Fruit fly (Drosophila melanogaster): ENCODE data around the gene CG46525.

The CG46525 gene

DNA sequence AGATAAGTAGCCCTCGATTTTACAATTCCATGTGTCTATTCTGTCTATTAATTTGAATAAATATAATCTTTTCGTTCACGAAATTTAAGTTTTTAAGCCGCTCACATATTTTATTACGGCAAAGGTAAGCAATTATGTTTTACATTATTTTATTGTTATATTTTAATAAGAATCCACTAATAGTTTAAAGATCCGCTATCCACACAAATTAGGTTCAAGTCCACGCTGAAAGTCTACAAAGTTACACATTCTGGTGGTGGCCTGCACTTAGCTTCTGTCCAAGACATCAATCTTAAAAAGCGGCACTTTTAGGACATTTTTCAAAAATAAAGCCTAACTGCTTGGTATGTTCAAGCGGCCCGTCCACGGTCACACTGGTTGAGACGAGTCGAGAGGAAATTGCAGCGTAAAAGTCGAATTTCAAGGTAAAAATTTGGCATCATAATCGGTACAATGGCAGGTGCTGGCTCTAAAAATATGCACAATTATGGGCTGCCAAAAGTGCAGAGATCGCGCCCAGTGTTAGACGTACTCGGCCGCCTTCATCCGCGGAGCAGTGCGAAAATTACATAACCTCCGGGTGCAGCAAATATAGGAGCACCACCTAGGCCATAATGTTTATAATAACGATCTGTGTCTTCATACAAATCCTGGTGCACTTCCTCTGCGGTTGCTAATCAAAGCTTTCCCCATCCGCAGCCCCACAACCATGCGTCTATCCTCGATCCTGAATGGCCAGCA lies at the start of gene CG46525, which contains the start of gene UQCR-Q:
Gene CG46525, plus strand, starts transcription at position 510 of the 741 bp plus-strand sequence.
Gene UQCR-Q, plus strand, starts transcription at position 51 of the 741 bp plus-strand sequence.
- TF ChIP-seq Dif (GFP tag; optimal IDR thresholded peaks at IDR 0.05; ENCODE audit: partially characterized antibody) (peak; percentile 4), Rel (GFP tag; optimal IDR thresholded peaks at IDR 0.05) (no peak), Rel (tag; optimal IDR thresholded peaks at IDR 0.05) (peak; percentile 27), OdsH (GFP tag; optimal IDR thresholded peaks at IDR 0.05) (no peak), Myc (optimal IDR thresholded peaks at IDR 0.05) (peak; percentile 50), brk (GFP tag; optimal IDR thresholded peaks at IDR 0.05) (peak; percentile 13), h (GFP tag; optimal IDR thresholded peaks at IDR 0.05) (peak; percentile 12), usp (GFP tag; optimal IDR thresholded peaks at IDR 0.05) (no peak)

DNA sequence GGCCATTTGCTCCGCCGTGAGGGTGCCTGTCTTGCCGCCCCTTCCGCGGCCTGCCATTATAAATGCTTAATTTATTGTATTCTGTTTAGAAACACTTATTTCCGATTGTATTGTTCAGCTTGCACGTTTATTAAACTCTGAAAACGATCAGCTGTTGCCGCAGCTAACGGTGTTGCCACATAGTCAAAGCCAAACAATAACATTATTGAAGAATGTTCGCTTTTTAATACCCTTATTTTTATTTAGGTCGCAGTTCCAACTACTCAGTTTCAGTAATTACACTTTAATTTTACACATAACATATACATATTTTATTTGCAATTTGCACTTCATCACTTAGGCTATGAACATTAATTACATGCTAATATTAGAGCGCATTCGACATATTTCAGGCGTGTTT lies 48.0 kb upstream of the CG46525 start, which contains the start of gene Polr3G:
Gene Polr3G, minus strand, starts transcription at position 118 of the 400 bp plus-strand sequence.
- TF ChIP-seq h (GFP tag; optimal IDR thresholded peaks at IDR 0.05), result peak; percentile 22
- TF ChIP-seq CG32264 (GFP tag; optimal IDR thresholded peaks at IDR 0.05), result no peak
- TF ChIP-seq Vsx2 (GFP tag; optimal IDR thresholded peaks at IDR 0.05; ENCODE audit: partially characterized antibody), result no peak
- TF ChIP-seq brk (GFP tag; optimal IDR thresholded peaks at IDR 0.05), result peak; percentile 54
- TF ChIP-seq woc (GFP tag; optimal IDR thresholded peaks at IDR 0.05), result peak; percentile 68
- peak in 1 of 2 experiments; percentile 26 for TF ChIP-seq foxo (GFP tag; optimal IDR thresholded peaks at IDR 0.05)
- TF ChIP-seq Hnf4 (GFP tag; optimal IDR thresholded peaks at IDR 0.05), result peak; percentile 27
- peak; percentile 41 for TF ChIP-seq sv (GFP tag; optimal IDR thresholded peaks at IDR 0.05)
- TF ChIP-seq ey (GFP tag; optimal IDR thresholded peaks at IDR 0.05), result peak; percentile 8
- no peak for TF ChIP-seq fru (GFP tag; optimal IDR thresholded peaks at IDR 0.05)

DNA sequence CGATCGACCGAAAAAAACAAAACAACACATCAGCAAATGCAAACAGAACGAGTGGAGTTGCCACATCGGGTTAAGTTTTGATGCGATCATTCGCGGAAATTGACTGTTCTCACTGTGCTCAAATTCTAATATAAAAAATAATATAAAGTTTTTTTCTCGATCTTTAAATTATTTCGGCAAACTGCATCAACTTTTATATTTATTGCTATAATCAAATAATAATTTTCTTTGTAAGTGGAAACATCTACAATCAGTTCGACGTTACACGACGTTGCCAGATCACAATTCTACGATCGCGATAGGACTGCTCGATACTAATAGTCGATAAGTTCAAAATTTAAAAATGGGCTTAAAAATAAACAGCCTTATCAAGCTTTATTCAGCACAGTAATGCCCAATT lies 46.2 kb upstream of the CG46525 start, which contains the start of gene Gorab:
Gene Gorab, minus strand, starts transcription at position 58 of the 400 bp plus-strand sequence.
- TF ChIP-seq h (GFP tag; optimal IDR thresholded peaks at IDR 0.05) (peak; percentile 92), lola (GFP tag; optimal IDR thresholded peaks at IDR 0.05) (no peak), dsf (GFP tag; optimal IDR thresholded peaks at IDR 0.05; ENCODE audit: borderline replicate concordance) (peak; percentile 70), GATAd (GFP tag; optimal IDR thresholded peaks at IDR 0.05) (peak; percentile 67), CG9705 (GFP tag; optimal IDR thresholded peaks at IDR 0.05) (peak; percentile 67), Sp1 (GFP tag; optimal IDR thresholded peaks at IDR 0.05) (peak; percentile 72), Dfd (GFP tag; optimal IDR thresholded peaks at IDR 0.05) (no peak), dmrt93B (GFP tag; optimal IDR thresholded peaks at IDR 0.05) (peak; percentile 87), tai (GFP tag; optimal IDR thresholded peaks at IDR 0.05) (no peak), Hr78 (GFP tag; optimal IDR thresholded peaks at IDR 0.05) (no peak), psq (GFP tag; optimal IDR thresholded peaks at IDR 0.05) (peak; percentile 78), sv (GFP tag; optimal IDR thresholded peaks at IDR 0.05) (peak; percentile 87), OdsH (GFP tag; optimal IDR thresholded peaks at IDR 0.05) (peak; percentile 84), Vsx2 (GFP tag; optimal IDR thresholded peaks at IDR 0.05; ENCODE audit: partially characterized antibody) (no peak), br (GFP tag; optimal IDR thresholded peaks at IDR 0.05) (peak; percentile 74), dl (GFP tag; optimal IDR thresholded peaks at IDR 0.05; ENCODE audit: insufficient read depth in 1 of 2, partially characterized antibody in 2 of 2) (no peak), pan (optimal IDR thresholded peaks at IDR 0.05) (no peak), foxo (GFP tag; optimal IDR thresholded peaks at IDR 0.05) (peak in 1 of 2 experiments; percentile 87), fru (GFP tag; optimal IDR thresholded peaks at IDR 0.05) (peak; percentile 80), Rel (GFP tag; optimal IDR thresholded peaks at IDR 0.05) (no peak), Rel (tag; optimal IDR thresholded peaks at IDR 0.05) (peak; percentile 59), HLH106 (tag; optimal IDR thresholded peaks at IDR 0.05) (peak; percentile 92), ey (GFP tag; optimal IDR thresholded peaks at IDR 0.05) (peak; percentile 87), Mio (GFP tag; optimal IDR thresholded peaks at IDR 0.05) (peak; percentile 2), Abd-B (GFP tag; optimal IDR thresholded peaks at IDR 0.05) (no peak), Dif (GFP tag; optimal IDR thresholded peaks at IDR 0.05; ENCODE audit: partially characterized antibody) (no peak), Hnf4 (GFP tag; optimal IDR thresholded peaks at IDR 0.05) (peak; percentile 88), rgr (GFP tag; optimal IDR thresholded peaks at IDR 0.05) (peak; percentile 89), woc (GFP tag; optimal IDR thresholded peaks at IDR 0.05) (peak; percentile 70), brk (GFP tag; optimal IDR thresholded peaks at IDR 0.05) (peak; percentile 74), CG32264 (GFP tag; optimal IDR thresholded peaks at IDR 0.05) (peak; percentile 75), N (GFP tag; optimal IDR thresholded peaks at IDR 0.05) (no peak), Hr83 (GFP tag; optimal IDR thresholded peaks at IDR 0.05; ENCODE audit: poor library complexity, severe bottlenecking) (peak; percentile 74), sage (GFP tag; optimal IDR thresholded peaks at IDR 0.05) (peak; percentile 77), usp (GFP tag; optimal IDR thresholded peaks at IDR 0.05) (no peak), Jra (GFP tag; optimal IDR thresholded peaks at IDR 0.05) (peak; percentile 56), jim (GFP tag; optimal IDR thresholded peaks at IDR 0.05) (peak; percentile 50), Myc (optimal IDR thresholded peaks at IDR 0.05) (no peak), CrebA (GFP tag; optimal IDR thresholded peaks at IDR 0.05; ENCODE audit: borderline replicate concordance) (no peak)

Measured in whole organism, wandering third instar larva.